Worm (Caenorhabditis elegans): ENCODE results near the gene T22F3.7.

DNA sequence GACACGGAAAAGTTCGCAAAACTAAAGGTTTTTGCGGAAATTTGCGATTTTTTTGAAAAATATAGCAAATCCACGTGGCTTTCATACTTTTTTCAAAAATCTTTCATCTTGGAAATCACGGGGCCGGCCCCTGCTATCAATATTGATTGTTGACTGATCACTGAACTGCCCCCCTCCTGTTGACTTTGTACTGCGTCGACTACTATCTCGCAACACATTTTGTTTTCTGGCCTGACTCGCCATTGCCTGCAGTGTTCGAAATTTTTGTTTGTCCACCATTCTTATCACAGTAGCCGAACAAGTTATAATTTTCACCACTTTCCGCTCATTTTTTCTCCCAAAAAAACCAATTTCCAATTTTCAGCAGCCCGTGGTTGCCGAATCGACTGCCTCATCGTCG, 19.4 kb downstream of the T22F3.7 start:
- no peak for TF ChIP-seq nhr-76 (tag; optimal IDR thresholded peaks at IDR 0.05)
- TF ChIP-seq ceh-82 (tag; optimal IDR thresholded peaks at IDR 0.05), result no peak
- no peak for TF ChIP-seq efl-1 (optimal IDR thresholded peaks at IDR 0.05)
- TF ChIP-seq efl-1 (GFP tag; optimal IDR thresholded peaks at IDR 0.05 in 1 of 2), result no peak
- peak in 1 of 2 experiments; percentile 9 for TF ChIP-seq mdl-1 (tag; optimal IDR thresholded peaks at IDR 0.05)
- no peak for TF ChIP-seq fkh-10 (GFP tag; optimal IDR thresholded peaks at IDR 0.05)
- TF ChIP-seq nhr-77 (tag; optimal IDR thresholded peaks at IDR 0.05), result no peak
- TF ChIP-seq snpc-4 (tag; optimal IDR thresholded peaks at IDR 0.05), result no peak
- TF ChIP-seq lsy-2 (tag; optimal IDR thresholded peaks at IDR 0.05), result no peak
- no peak for TF ChIP-seq ama-1 (optimal IDR thresholded peaks at IDR 0.05)
- no peak for TF ChIP-seq aha-1 (tag; optimal IDR thresholded peaks at IDR 0.05)
- TF ChIP-seq blmp-1 (tag; optimal IDR thresholded peaks at IDR 0.05), result no peak

Measured in whole organism, L1 larva.